Fruit fly (Drosophila melanogaster) whole organism, embryonic: Measurements from ENCODE around the gene Fibp.

Source experiments
- CG10431 ChIP-seq: fragments of 200-800 bp; sonication (Bioruptor generic); optimal IDR thresholded peaks from 3 replicates; lab custom pipeline; 2018; ENCODE audit warnings: missing biosample characterization, mild to moderate bottlenecking, missing genetic modification characterization
- CG10565 ChIP-seq: fragments of 200-800 bp; sonication (Bioruptor generic); optimal IDR thresholded peaks from 3 replicates; lab custom pipeline; 2016; ENCODE audit warnings: missing biosample characterization, mild to moderate bottlenecking, missing genetic modification characterization
- CG10979 ChIP-seq: fragments of 200-800 bp; sonication (Bioruptor generic); optimal IDR thresholded peaks from 2 replicates; lab custom pipeline; 2018; ENCODE audit warnings: missing biosample characterization, mild to moderate bottlenecking, missing genetic modification characterization, moderate library complexity
- CG12071 ChIP-seq: fragments of 200-800 bp; sonication (Bioruptor generic); optimal IDR thresholded peaks from 3 replicates; lab custom pipeline; 2018; ENCODE audit warnings: missing biosample characterization, mild to moderate bottlenecking, missing genetic modification characterization
- CG12155 ChIP-seq: fragments of 200-800 bp; sonication (Bioruptor generic); optimal IDR thresholded peaks from 3 replicates; lab custom pipeline; 2016; ENCODE audit warnings: missing biosample characterization, missing genetic modification characterization
- CG1233 ChIP-seq: fragments of 200-800 bp; sonication (Bioruptor generic); optimal IDR thresholded peaks from 4 replicates; lab custom pipeline; 2018; ENCODE audit warnings: missing biosample characterization, mild to moderate bottlenecking, missing genetic modification characterization
- CG12769 ChIP-seq: fragments of 200-800 bp; sonication (Bioruptor generic); optimal IDR thresholded peaks from 2 replicates; lab custom pipeline; 2019; ENCODE audit warnings: missing biosample characterization, mild to moderate bottlenecking, missing genetic modification characterization, moderate library complexity
- CG13424 ChIP-seq: fragments of 200-800 bp; sonication (Bioruptor generic); optimal IDR thresholded peaks from 2 replicates; lab custom pipeline; 2019; ENCODE audit warnings: missing biosample characterization, mild to moderate bottlenecking, missing genetic modification characterization, moderate library complexity
- CG14050 ChIP-seq: fragments of 200-800 bp; sonication (Bioruptor generic); IDR thresholded peaks from 3 replicates; pipeline ENCODE4 v1.3.6; 2022; ENCODE audit warnings: missing biosample characterization, missing genetic modification characterization
- CG15011 ChIP-seq: fragments of 200-800 bp; sonication (Bioruptor generic); optimal IDR thresholded peaks from 3 replicates; lab custom pipeline; 2018; ENCODE audit warnings: missing biosample characterization, mild to moderate bottlenecking, missing genetic modification characterization
- CG17186 ChIP-seq: fragments of 200-800 bp; sonication (Bioruptor generic); optimal IDR thresholded peaks from 3 replicates; lab custom pipeline; 2017; ENCODE audit warnings: missing biosample characterization, missing genetic modification reagents, missing genetic modification characterization
- CG17328 ChIP-seq: fragments of 200-800 bp; sonication (Bioruptor generic); IDR thresholded peaks from 2 replicates; pipeline ENCODE4 v1.3.6; 2022; ENCODE audit warnings: missing biosample characterization, missing genetic modification characterization
- CG17568 ChIP-seq: fragments of 200-800 bp; sonication (Bioruptor generic); optimal IDR thresholded peaks from 2 replicates; lab custom pipeline; 2018; ENCODE audit warnings: missing biosample characterization, mild to moderate bottlenecking, missing genetic modification characterization, moderate library complexity
- CG18011 ChIP-seq: fragments of 200-800 bp; sonication (Bioruptor generic); optimal IDR thresholded peaks from 2 replicates; lab custom pipeline; 2017; ENCODE audit warnings: missing biosample characterization, missing genetic modification characterization, mild to moderate bottlenecking, moderate library complexity, missing genotype
- CG2120 ChIP-seq: fragments of 200-800 bp; sonication (Bioruptor generic); optimal IDR thresholded peaks from 3 replicates; lab custom pipeline; 2016; ENCODE audit warnings: missing biosample characterization, missing genetic modification characterization
- CG2199 ChIP-seq: fragments of 200-800 bp; sonication (Bioruptor generic); IDR thresholded peaks from 3 replicates; pipeline ENCODE4 v1.3.6; 2022; ENCODE audit warnings: missing biosample characterization, missing genetic modification characterization
- CG4282 ChIP-seq: fragments of 200-800 bp; sonication (Bioruptor generic); optimal IDR thresholded peaks from 2 replicates; lab custom pipeline; 2016; ENCODE audit warnings: missing biosample characterization, missing genetic modification characterization
- CG6272 ChIP-seq: fragments of 200-800 bp; sonication (Bioruptor generic); IDR thresholded peaks from 2 replicates; pipeline ENCODE4 v1.3.6; 2022; ENCODE audit warnings: missing biosample characterization, missing genetic modification characterization
- CG6683 ChIP-seq: fragments of 200-800 bp; sonication (Bioruptor generic); optimal IDR thresholded peaks from 2 replicates; lab custom pipeline; 2017; ENCODE audit warnings: missing biosample characterization, mild to moderate bottlenecking, missing genetic modification characterization, missing genetic modification reagents
- CG8359 ChIP-seq: fragments of 200-800 bp; sonication (Bioruptor generic); optimal IDR thresholded peaks from 2 replicates; lab custom pipeline; 2017; ENCODE audit warnings: missing biosample characterization, mild to moderate bottlenecking, missing genetic modification characterization, borderline replicate concordance
- CG9797 ChIP-seq: fragments of 200-800 bp; sonication (Bioruptor generic); optimal IDR thresholded peaks from 3 replicates; lab custom pipeline; 2018; ENCODE audit warnings: missing biosample characterization, mild to moderate bottlenecking, missing genetic modification characterization
- Chrac-16 ChIP-seq: fragments of 200-800 bp; sonication (Bioruptor generic); optimal IDR thresholded peaks from 3 replicates; lab custom pipeline; 2016; ENCODE audit warnings: missing biosample characterization, missing genetic modification characterization
- Deaf1 ChIP-seq: fragments of 200-800 bp; optimal IDR thresholded peaks from 3 replicates; lab custom pipeline; 2019; ENCODE audit warnings: missing biosample characterization, mild to moderate bottlenecking, missing genetic modification characterization, moderate library complexity
- Gsc ChIP-seq: fragments of 200-800 bp; sonication (Bioruptor generic); IDR thresholded peaks from 2 replicates; pipeline ENCODE4 v1.3.6; 2022; ENCODE audit warnings: missing biosample characterization, missing genetic modification characterization
- H15 ChIP-seq: fragments of 200-800 bp; sonication (Bioruptor generic); IDR thresholded peaks from 3 replicates; pipeline ENCODE4 v1.3.6; 2022; ENCODE audit warnings: missing biosample characterization, missing genetic modification characterization
- HLHmδ ChIP-seq: fragments of 200-800 bp; sonication (Bioruptor generic); optimal IDR thresholded peaks from 2 replicates; lab custom pipeline; 2018; ENCODE audit warnings: missing biosample characterization, mild to moderate bottlenecking, missing genetic modification characterization, moderate library complexity
- Hand ChIP-seq: fragments of 200-800 bp; sonication (Bioruptor generic); optimal IDR thresholded peaks from 2 replicates; lab custom pipeline; 2017; ENCODE audit warnings: mild to moderate bottlenecking, missing biosample characterization, missing genetic modification reagents, missing genetic modification characterization
- Hsf ChIP-seq: fragments of 200-800 bp; sonication (Bioruptor generic); optimal IDR thresholded peaks from 3 replicates; lab custom pipeline; 2016; ENCODE audit warnings: missing biosample characterization, missing genetic modification characterization
- Kr ChIP-seq: fragments of 200-800 bp; sonication (Bioruptor generic); optimal IDR thresholded peaks from 2 replicates; lab custom pipeline; 2017; ENCODE audit warnings: missing biosample characterization, mild to moderate bottlenecking, missing genetic modification characterization
- Lpt ChIP-seq: fragments of >200 bp; optimal IDR thresholded peaks from 2 replicates; lab custom pipeline; 2018; ENCODE audit warnings: missing biosample characterization, missing genetic modification characterization
- MBD-R2 ChIP-seq: fragments of 200-800 bp; sonication (Bioruptor generic); IDR thresholded peaks from 2 replicates; pipeline ENCODE4 v1.3.6; 2022; ENCODE audit warnings: missing biosample characterization, missing genetic modification characterization
- Optix ChIP-seq: fragments of 200-800 bp; sonication (Bioruptor generic); IDR thresholded peaks from 3 replicates; pipeline ENCODE4 v1.3.6; 2022; ENCODE audit warnings: missing biosample characterization, missing genetic modification characterization
- Sox100B ChIP-seq: fragments of 200-800 bp; sonication (Bioruptor generic); optimal IDR thresholded peaks from 3 replicates; lab custom pipeline; 2018; ENCODE audit warnings: missing biosample characterization, mild to moderate bottlenecking, missing genetic modification characterization
- Vsx1 ChIP-seq: fragments of 200-800 bp; sonication (Bioruptor generic); optimal IDR thresholded peaks from 2 replicates; lab custom pipeline; 2017; ENCODE audit warnings: missing biosample characterization, mild to moderate bottlenecking, missing genetic modification characterization, missing genetic modification reagents
- Xrp1 ChIP-seq: fragments of 200-800 bp; sonication (Bioruptor generic); IDR thresholded peaks from 2 replicates; pipeline ENCODE4 v1.3.6; 2022; ENCODE audit warnings: missing biosample characterization, missing genetic modification characterization
- ci ChIP-seq: fragments of 200-800 bp; sonication (Bioruptor generic); IDR thresholded peaks from 3 replicates; pipeline ENCODE4 v1.3.6; 2022; ENCODE audit warnings: missing biosample characterization, missing genetic modification characterization
- gcm ChIP-seq: fragments of 200-800 bp; sonication (Bioruptor generic); optimal IDR thresholded peaks from 2 replicates; lab custom pipeline; 2019; ENCODE audit warnings: missing biosample characterization, mild to moderate bottlenecking, missing genetic modification characterization, moderate library complexity
- insv ChIP-seq, 2 experiments: fragments of 200-800 bp; sonication (Bioruptor generic); optimal IDR thresholded peaks; 3 replicates each; lab custom pipeline; 2016 to 2018; ENCODE audit warnings: missing biosample characterization in 2 of 2, missing genetic modification characterization in 2 of 2
- kah ChIP-seq: fragments of 200-800 bp; sonication (Bioruptor generic); optimal IDR thresholded peaks from 2 replicates; lab custom pipeline; 2018; ENCODE audit warnings: missing biosample characterization, mild to moderate bottlenecking, missing genetic modification characterization
- lov ChIP-seq, 2 experiments: fragments of 200-800 bp in 1 of 2; fragments of >200 bp in 1 of 2; sonication (Bioruptor generic) in 1 of 2; IDR thresholded peaks in 1 of 2; optimal IDR thresholded peaks in 1 of 2; 2 replicates in 1 of 2; 3 replicates in 1 of 2; pipeline versions ENCODE4 v1.3.6 to Lab custom; 2017 to 2022; ENCODE audit warnings: missing biosample characterization in 1 of 2, missing genetic modification characterization in 1 of 2
- maf-S ChIP-seq: fragments of 200-800 bp; sonication (Bioruptor generic); optimal IDR thresholded peaks from 2 replicates; lab custom pipeline; 2016; ENCODE audit warnings: missing biosample characterization, missing genetic modification characterization
- pho ChIP-seq: fragments of 200-800 bp; sonication (Bioruptor generic); optimal IDR thresholded peaks from 2 replicates; lab custom pipeline; 2016; ENCODE audit warnings: missing biosample characterization, missing genetic modification characterization
- phol ChIP-seq: fragments of 200-800 bp; sonication (Bioruptor generic); optimal IDR thresholded peaks from 3 replicates; lab custom pipeline; 2018; ENCODE audit warnings: missing biosample characterization, mild to moderate bottlenecking, missing genetic modification characterization, moderate library complexity
- sc ChIP-seq, 3 experiments: fragments of >200 bp in 2 of 3; fragments of 200-800 bp in 1 of 3; sonication (Bioruptor generic) in 1 of 3; optimal IDR thresholded peaks; 2 replicates in 2 of 3; 3 replicates in 1 of 3; lab custom pipeline; 2017; ENCODE audit warnings: mild to moderate bottlenecking in 1 of 3, missing biosample characterization in 1 of 3, missing genetic modification characterization in 1 of 3, missing genetic modification reagents in 1 of 3
- sima ChIP-seq: fragments of 200-800 bp; sonication (Bioruptor generic); optimal IDR thresholded peaks from 2 replicates; lab custom pipeline; 2016; ENCODE audit warnings: missing biosample characterization, missing genetic modification characterization
- sob ChIP-seq: fragments of 200-800 bp; sonication (Bioruptor generic); IDR thresholded peaks from 2 replicates; pipeline ENCODE4 v1.3.6; 2022; ENCODE audit warnings: missing biosample characterization, missing genetic modification characterization
- toy ChIP-seq: fragments of 200-800 bp; sonication (Bioruptor generic); IDR thresholded peaks from 2 replicates; pipeline ENCODE4 v1.3.6; 2022; ENCODE audit warnings: missing biosample characterization, missing genetic modification characterization
- vnd ChIP-seq: fragments of 200-800 bp; sonication (Bioruptor generic); IDR thresholded peaks from 3 replicates; pipeline ENCODE4 v1.3.6; 2022; ENCODE audit warnings: missing biosample characterization, missing genetic modification characterization; ENCODE audit not compliant: partially characterized antibody

Gene Fibp

dm6 chr3L:19790929-19791687 is 26.7 kb downstream of the Fibp start (continued):
- TF ChIP-seq CG4282 (GFP tag; lab: Kevin White, UChicago) (no peak), CG8359 (GFP tag; lab: Kevin White, UChicago) (no peak), Xrp1 (GFP tag; lab: Robert Waterston, UW) (peak; percentile 46; the same call in 1 of the 2 replicates), Vsx1 (no peak), Chrac-16 (GFP tag; lab: Kevin White, UChicago) (peak; percentile 72), CG15011 (peak; percentile 56), Kr (GFP tag; lab: Kevin White, UChicago) (no peak), sob (GFP tag; lab: Robert Waterston, UW) (peak; percentile 33; the same call in 1 of the 2 replicates), CG12071 (no peak), CG17328 (peak; percentile 4; the same call in 1 of the 2 replicates), CG12769 (tag; lab: Kevin White, UChicago) (peak; percentile 9), CG13424 (peak; percentile 68), CG10565 (GFP tag; lab: Kevin White, UChicago) (no peak), Sox100B (GFP tag; lab: Kevin White, UChicago) (peak; percentile 76), ci (GFP tag; lab: Robert Waterston, UW) (peak; percentile 56; the same call in 1 of the 3 replicates), kah (GFP tag; lab: Kevin White, UChicago) (peak; percentile 98), CG6272 (no peak), MBD-R2 (GFP tag; lab: Robert Waterston, UW) (0 out of 2 replicates have a peak, but pooled peaks have one; percentile 15), phol (tag; lab: Kevin White, UChicago) (peak; percentile 79), CG10979 (peak; percentile 69), gcm (GFP tag; lab: Kevin White, UChicago) (no peak), HLHmδ (peak; percentile 14), CG2120 (GFP tag; lab: Kevin White, UChicago) (peak; percentile 87), lov (optimal IDR thresholded peaks at IDR 0.05; lab: Kevin White, UChicago) (no peak), lov (GFP tag; IDR thresholded peaks at IDR 0.05; lab: Robert Waterston, UW) (no peak), Lpt (no peak), H15 (GFP tag; lab: Robert Waterston, UW) (no peak), CG12155 (GFP tag; lab: Kevin White, UChicago) (peak; percentile 64), Hsf (peak; percentile 65), CG17568 (GFP tag; lab: Kevin White, UChicago) (no peak), Deaf1 (tag; lab: Kevin White, UChicago) (peak; percentile 17), CG9797 (GFP tag; lab: Kevin White, UChicago) (no peak), CG17186 (GFP tag; lab: Kevin White, UChicago) (no peak), toy (no peak), CG14050 (GFP tag; lab: Robert Waterston, UW) (no peak), vnd (GFP tag; lab: Robert Waterston, UW) (no peak), sc (optimal IDR thresholded peaks at IDR 0.05; lab: Kevin White, UChicago) (no peak), sc (GFP tag; optimal IDR thresholded peaks at IDR 0.05; lab: Kevin White, UChicago) (no peak), CG10431 (GFP tag; lab: Kevin White, UChicago) (no peak), Gsc (GFP tag; lab: Robert Waterston, UW) (no peak), CG6683 (GFP tag; lab: Kevin White, UChicago) (peak; percentile 18), Optix (GFP tag; lab: Robert Waterston, UW) (no peak), Hand (GFP tag; lab: Kevin White, UChicago) (no peak), CG2199 (GFP tag; lab: Robert Waterston, UW) (peak; percentile 56), sima (GFP tag; lab: Kevin White, UChicago) (no peak), insv (GFP tag; optimal IDR thresholded peaks at IDR 0.05; lab: Kevin White, UChicago) (peak in 1 of 2 experiments; percentile 45), CG18011 (GFP tag; lab: Kevin White, UChicago) (no peak), CG1233 (peak; percentile 22), maf-S (GFP tag; lab: Kevin White, UChicago) (peak; percentile 44), pho (GFP tag; lab: Kevin White, UChicago) (peak; percentile 69)
